Fruit fly (Drosophila melanogaster) whole organism, embryonic: ENCODE results near the gene chic.

Experiments
- BEAF-32 ChIP-seq: fragments of 200-800 bp; sonication (Bioruptor generic); optimal IDR thresholded peaks from 3 replicates; lab custom pipeline; 2017; ENCODE audit warnings: missing biosample characterization, missing genetic modification characterization, mild to moderate bottlenecking, moderate library complexity, missing genetic modification reagents
- CG10267 ChIP-seq: fragments of 200-800 bp; sonication (Bioruptor generic); optimal IDR thresholded peaks from 2 replicates; lab custom pipeline; 2018; ENCODE audit warnings: missing biosample characterization, mild to moderate bottlenecking, missing genetic modification characterization, moderate library complexity
- CG10565 ChIP-seq: fragments of 200-800 bp; sonication (Bioruptor generic); optimal IDR thresholded peaks from 3 replicates; lab custom pipeline; 2016; ENCODE audit warnings: missing biosample characterization, mild to moderate bottlenecking, missing genetic modification characterization
- CG11723 ChIP-seq: fragments of 200-800 bp; sonication (Bioruptor generic); optimal IDR thresholded peaks from 2 replicates; lab custom pipeline; 2017; ENCODE audit warnings: missing biosample characterization, mild to moderate bottlenecking, missing genetic modification characterization
- CG12236 ChIP-seq: fragments of 200-800 bp; sonication (Bioruptor generic); optimal IDR thresholded peaks from 2 replicates; lab custom pipeline; 2016; ENCODE audit warnings: missing biosample characterization, missing genetic modification characterization
- CG1529 ChIP-seq: fragments of 200-800 bp; sonication (Bioruptor generic); optimal IDR thresholded peaks from 3 replicates; lab custom pipeline; 2018; ENCODE audit warnings: missing biosample characterization, missing genetic modification characterization
- CG15479 ChIP-seq: fragments of 200-800 bp; sonication (Bioruptor generic); optimal IDR thresholded peaks from 3 replicates; lab custom pipeline; 2019; ENCODE audit warnings: missing biosample characterization, mild to moderate bottlenecking, missing genetic modification characterization, moderate library complexity
- CG1602 ChIP-seq: fragments of 200-800 bp; sonication (Bioruptor generic); optimal IDR thresholded peaks from 3 replicates; lab custom pipeline; 2016; ENCODE audit warnings: missing biosample characterization, missing genetic modification characterization
- CG16779 ChIP-seq: fragments of 200-800 bp; sonication (Bioruptor generic); IDR thresholded peaks from 2 replicates; pipeline ENCODE4 v1.3.6; 2022; ENCODE audit warnings: missing biosample characterization, missing genetic modification characterization
- CG17829 ChIP-seq: fragments of 200-800 bp; optimal IDR thresholded peaks from 2 replicates; lab custom pipeline; 2019; ENCODE audit warnings: missing biosample characterization, mild to moderate bottlenecking, missing genetic modification characterization, moderate library complexity
- CG18011 ChIP-seq: fragments of 200-800 bp; sonication (Bioruptor generic); optimal IDR thresholded peaks from 2 replicates; lab custom pipeline; 2017; ENCODE audit warnings: missing biosample characterization, missing genetic modification characterization, mild to moderate bottlenecking, moderate library complexity, missing genotype
- CG34376 ChIP-seq: fragments of 200-800 bp; sonication (Bioruptor generic); optimal IDR thresholded peaks from 2 replicates; lab custom pipeline; 2018; ENCODE audit warnings: missing biosample characterization, mild to moderate bottlenecking, missing genetic modification characterization
- CG3995 ChIP-seq: fragments of 200-800 bp; sonication (Bioruptor generic); optimal IDR thresholded peaks from 3 replicates; lab custom pipeline; 2016; ENCODE audit warnings: missing biosample characterization, missing genetic modification characterization
- CG4282 ChIP-seq: fragments of 200-800 bp; sonication (Bioruptor generic); optimal IDR thresholded peaks from 2 replicates; lab custom pipeline; 2016; ENCODE audit warnings: missing biosample characterization, missing genetic modification characterization
- CG4424 ChIP-seq: fragments of 200-800 bp; sonication (Bioruptor generic); optimal IDR thresholded peaks from 3 replicates; lab custom pipeline; 2016; ENCODE audit warnings: missing biosample characterization, missing genetic modification characterization
- CG4820 ChIP-seq: fragments of 200-800 bp; sonication (Bioruptor generic); optimal IDR thresholded peaks from 3 replicates; lab custom pipeline; 2016; ENCODE audit warnings: missing biosample characterization, missing genetic modification characterization
- CG6272 ChIP-seq: fragments of 200-800 bp; sonication (Bioruptor generic); IDR thresholded peaks from 2 replicates; pipeline ENCODE4 v1.3.6; 2022; ENCODE audit warnings: missing biosample characterization, missing genetic modification characterization
- CG6689 ChIP-seq: fragments of 200-800 bp; sonication (Bioruptor generic); IDR thresholded peaks from 2 replicates; pipeline ENCODE4 v1.3.6; 2022; ENCODE audit warnings: missing biosample characterization, missing genetic modification characterization
- CG7556 ChIP-seq: fragments of 200-800 bp; sonication (Bioruptor generic); optimal IDR thresholded peaks from 2 replicates; lab custom pipeline; 2017; ENCODE audit warnings: missing biosample characterization, mild to moderate bottlenecking, missing genetic modification characterization
- CHES-1-like ChIP-seq: fragments of 200-800 bp; sonication (Bioruptor generic); optimal IDR thresholded peaks from 2 replicates; lab custom pipeline; 2016; ENCODE audit warnings: missing biosample characterization, missing genetic modification characterization
- CTCF ChIP-seq: fragments of 200-800 bp; sonication (Bioruptor generic); optimal IDR thresholded peaks from 2 replicates; lab custom pipeline; 2017; ENCODE audit warnings: missing biosample characterization, mild to moderate bottlenecking, missing genetic modification characterization, moderate library complexity
- CkIIα-i1 ChIP-seq: fragments of 200-800 bp; sonication (Bioruptor generic); IDR thresholded peaks from 2 replicates; pipeline ENCODE4 v1.3.6; 2022; ENCODE audit warnings: missing biosample characterization, missing genetic modification characterization
- D ChIP-seq, 2 experiments: fragments of 200-800 bp in 1 of 2; fragments of >200 bp in 1 of 2; sonication (Bioruptor generic) in 1 of 2; optimal IDR thresholded peaks; 2 replicates in 1 of 2; 3 replicates in 1 of 2; lab custom pipeline; 2017; ENCODE audit warnings: mild to moderate bottlenecking in 1 of 2, missing biosample characterization in 1 of 2, missing genetic modification characterization in 1 of 2, missing genetic modification reagents in 1 of 2
- Drgx ChIP-seq: fragments of 200-800 bp; sonication (Bioruptor generic); IDR thresholded peaks from 2 replicates; pipeline ENCODE4 v1.3.6; 2022; ENCODE audit warnings: missing biosample characterization, missing genetic modification characterization
- Fer3 ChIP-seq: fragments of 200-800 bp; sonication (Bioruptor generic); optimal IDR thresholded peaks from 2 replicates; lab custom pipeline; 2018; ENCODE audit warnings: missing biosample characterization, mild to moderate bottlenecking, missing genetic modification characterization, moderate library complexity
- HLH54F ChIP-seq: fragments of 200-800 bp; sonication (Bioruptor generic); optimal IDR thresholded peaks from 3 replicates; lab custom pipeline; 2016; ENCODE audit warnings: missing biosample characterization, missing genetic modification characterization
- Hey ChIP-seq: fragments of 200-800 bp; sonication (Bioruptor generic); optimal IDR thresholded peaks from 3 replicates; lab custom pipeline; 2018; ENCODE audit warnings: missing biosample characterization, mild to moderate bottlenecking, missing genetic modification characterization
- Hr39 ChIP-seq: fragments of >200 bp; optimal IDR thresholded peaks from 2 replicates; lab custom pipeline; 2017
- Med ChIP-seq: fragments of 200-800 bp; sonication (Bioruptor generic); peaks from one replicate; lab custom pipeline; 2016; ENCODE audit warnings: missing biosample characterization, missing genetic modification characterization, mild to moderate bottlenecking, inconsistent platforms, moderate library complexity
- NC2β ChIP-seq: fragments of 200-800 bp; sonication (Bioruptor generic); optimal IDR thresholded peaks from 2 replicates; lab custom pipeline; 2016; ENCODE audit warnings: missing biosample characterization, missing genetic modification characterization
- Pdp1 ChIP-seq, 2 experiments: fragments of 200-800 bp; sonication (Bioruptor generic); optimal IDR thresholded peaks; 3 replicates each; lab custom pipeline; 2016; ENCODE audit warnings: missing biosample characterization in 2 of 2, missing genetic modification characterization in 2 of 2, mild to moderate bottlenecking in 1 of 2, moderate library complexity in 1 of 2
- cg ChIP-seq: fragments of 200-800 bp; sonication (Bioruptor generic); optimal IDR thresholded peaks from 3 replicates; lab custom pipeline; 2019; ENCODE audit warnings: missing biosample characterization, mild to moderate bottlenecking, missing genetic modification characterization, moderate library complexity
- dm ChIP-seq: fragments of 200-800 bp; sonication (Bioruptor generic); optimal IDR thresholded peaks from 3 replicates; lab custom pipeline; 2016; ENCODE audit warnings: missing biosample characterization, missing genetic modification characterization
- exex ChIP-seq: fragments of 200-800 bp; sonication (Bioruptor generic); optimal IDR thresholded peaks from 4 replicates; lab custom pipeline; 2018; ENCODE audit warnings: missing biosample characterization, mild to moderate bottlenecking, missing genetic modification characterization, moderate library complexity
- gsb-n ChIP-seq: fragments of 200-800 bp; sonication (Bioruptor generic); optimal IDR thresholded peaks from 3 replicates; lab custom pipeline; 2018; ENCODE audit warnings: missing biosample characterization, mild to moderate bottlenecking, missing genetic modification characterization
- kay ChIP-seq: fragments of 200-800 bp; sonication (Bioruptor generic); optimal IDR thresholded peaks from 2 replicates; lab custom pipeline; 2016; ENCODE audit warnings: missing biosample characterization, missing genetic modification characterization
- mirr ChIP-seq: fragments of 200-800 bp; sonication (Bioruptor generic); optimal IDR thresholded peaks from 3 replicates; lab custom pipeline; 2018; ENCODE audit warnings: missing biosample characterization, mild to moderate bottlenecking, missing genetic modification characterization
- pb ChIP-seq: fragments of 200-800 bp; sonication (Bioruptor generic); optimal IDR thresholded peaks from 3 replicates; lab custom pipeline; 2016; ENCODE audit warnings: missing biosample characterization, missing genetic modification characterization
- pros ChIP-seq: fragments of 200-800 bp; sonication (Bioruptor generic); optimal IDR thresholded peaks from 3 replicates; lab custom pipeline; 2019; ENCODE audit warnings: missing biosample characterization, mild to moderate bottlenecking, missing genetic modification characterization, moderate library complexity
- so ChIP-seq: fragments of 200-800 bp; sonication (Bioruptor generic); IDR thresholded peaks from 3 replicates; pipeline ENCODE4 v1.3.6; 2022; ENCODE audit warnings: missing biosample characterization, missing genetic modification characterization
- stwl ChIP-seq: fragments of 200-800 bp; sonication (Bioruptor generic); optimal IDR thresholded peaks from 3 replicates; lab custom pipeline; 2018; ENCODE audit warnings: missing biosample characterization, mild to moderate bottlenecking, missing genetic modification characterization, moderate library complexity
- sug ChIP-seq: fragments of 200-800 bp; optimal IDR thresholded peaks from 2 replicates; lab custom pipeline; 2019; ENCODE audit warnings: missing biosample characterization, mild to moderate bottlenecking, missing genetic modification characterization, moderate library complexity
- tio ChIP-seq: fragments of 200-800 bp; sonication (Bioruptor generic); optimal IDR thresholded peaks from 2 replicates; lab custom pipeline; 2017; ENCODE audit warnings: missing biosample characterization, missing genetic modification characterization, inconsistent platforms
- toy ChIP-seq: fragments of 200-800 bp; sonication (Bioruptor generic); IDR thresholded peaks from 2 replicates; pipeline ENCODE4 v1.3.6; 2022; ENCODE audit warnings: missing biosample characterization, missing genetic modification characterization
- vvl ChIP-seq: fragments of 200-800 bp; sonication (Bioruptor generic); IDR thresholded peaks from 2 replicates; pipeline ENCODE4 v1.3.6; 2022; ENCODE audit warnings: missing biosample characterization, missing genetic modification characterization
- wor ChIP-seq: fragments of 200-800 bp; sonication (Bioruptor generic); IDR thresholded peaks from 2 replicates; pipeline ENCODE4 v1.3.6; 2022; ENCODE audit warnings: missing biosample characterization, missing genetic modification characterization
- zfh2 ChIP-seq: fragments of 200-800 bp; sonication (Bioruptor generic); optimal IDR thresholded peaks from 2 replicates; lab custom pipeline; 2016; ENCODE audit warnings: missing biosample characterization, missing genetic modification characterization

The chic gene

DNA sequence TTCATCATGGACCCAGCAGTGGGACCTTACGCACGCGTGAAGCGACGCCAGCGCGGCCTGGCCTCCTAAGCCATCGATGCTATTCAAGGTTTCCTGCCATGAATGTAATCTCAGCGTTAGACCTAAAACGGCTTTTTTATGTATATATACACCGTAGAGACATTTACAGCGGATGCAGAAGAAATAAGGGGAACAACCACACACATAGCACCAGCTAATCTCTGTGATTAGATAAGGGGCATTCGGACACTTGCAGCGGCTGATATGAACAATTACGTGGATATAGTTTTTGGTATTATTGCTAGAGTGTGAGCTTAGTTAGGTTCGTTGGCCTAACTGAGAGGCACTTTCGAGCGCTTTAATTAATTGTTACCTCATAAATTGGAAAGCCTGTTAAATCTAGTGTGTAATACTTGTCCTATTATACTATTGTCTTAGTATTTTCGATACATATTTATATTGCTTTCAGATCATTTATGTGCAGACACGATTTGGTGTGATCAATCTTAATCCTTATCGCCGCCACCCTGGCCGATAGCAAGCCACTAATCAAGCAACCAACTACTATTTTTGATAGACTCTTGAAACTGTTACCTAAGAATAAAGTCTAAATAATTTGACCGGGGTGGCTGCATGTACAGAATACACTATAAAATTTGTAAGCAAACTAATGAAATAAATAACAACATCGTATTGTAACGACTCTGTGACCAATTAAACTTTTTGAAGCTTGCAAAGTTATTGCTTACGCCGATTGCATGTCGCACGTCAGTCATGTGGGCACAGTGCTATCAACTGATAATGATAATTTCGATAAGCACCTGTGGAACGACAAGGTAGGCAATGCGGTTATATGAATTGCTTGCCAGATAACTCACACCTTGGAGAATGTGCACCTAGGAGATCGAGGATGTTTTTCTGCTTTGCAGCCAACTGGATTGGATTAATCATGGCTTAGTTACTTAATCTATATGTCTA lies 7.6 kb upstream of the chic start (continued):
- TF ChIP-seq Hey (peak; percentile 98), so (no peak), zfh2 (GFP tag; lab: Kevin White, UChicago) (no peak), tio (GFP tag; lab: Kevin White, UChicago) (no peak), CG34376 (GFP tag; lab: Kevin White, UChicago) (peak; percentile 36), wor (no peak)

- TF ChIP-seq CG34376 (GFP tag; lab: Kevin White, UChicago) (peak; percentile 75), Drgx (GFP tag; lab: Robert Waterston, UW) (no peak), CG4282 (GFP tag; lab: Kevin White, UChicago) (peak; percentile 15), pb (GFP tag; lab: Kevin White, UChicago) (no peak), pros (GFP tag; lab: Kevin White, UChicago) (peak; percentile 1), CG10267 (tag; lab: Kevin White, UChicago) (peak; percentile 73), gsb-n (tag; lab: Kevin White, UChicago) (peak; percentile 72), CG3995 (GFP tag; lab: Kevin White, UChicago) (peak; percentile 85), CG1529 (GFP tag; lab: Kevin White, UChicago) (peak; percentile 86), HLH54F (no peak), mirr (peak; percentile 31), cg (GFP tag; lab: Kevin White, UChicago) (peak; percentile 21), Med (GFP tag; lab: Kevin White, UChicago) (peak; percentile 51), CG15479 (GFP tag; lab: Kevin White, UChicago) (peak; percentile 4), kay (GFP tag; lab: Kevin White, UChicago) (peak; percentile 28), stwl (tag; lab: Kevin White, UChicago) (peak; percentile 30), CG16779 (GFP tag; lab: Robert Waterston, UW) (no peak), CG10565 (GFP tag; lab: Kevin White, UChicago) (no peak), dm (GFP tag; lab: Kevin White, UChicago) (no peak), NC2β (GFP tag; lab: Kevin White, UChicago) (no peak), Pdp1 (GFP tag; optimal IDR thresholded peaks at IDR 0.05; lab: Kevin White, UChicago) (peak in 1 of 2 experiments; percentile 47), BEAF-32 (GFP tag; lab: Kevin White, UChicago) (no peak), sug (peak; percentile 27), Hey (peak; percentile 40), exex (tag; lab: Kevin White, UChicago) (peak; percentile 87), CG18011 (peak; percentile 32)
These were observed 6.1 kb upstream of the chic start for dm6 chr2L:5986940-5987339.

DNA sequence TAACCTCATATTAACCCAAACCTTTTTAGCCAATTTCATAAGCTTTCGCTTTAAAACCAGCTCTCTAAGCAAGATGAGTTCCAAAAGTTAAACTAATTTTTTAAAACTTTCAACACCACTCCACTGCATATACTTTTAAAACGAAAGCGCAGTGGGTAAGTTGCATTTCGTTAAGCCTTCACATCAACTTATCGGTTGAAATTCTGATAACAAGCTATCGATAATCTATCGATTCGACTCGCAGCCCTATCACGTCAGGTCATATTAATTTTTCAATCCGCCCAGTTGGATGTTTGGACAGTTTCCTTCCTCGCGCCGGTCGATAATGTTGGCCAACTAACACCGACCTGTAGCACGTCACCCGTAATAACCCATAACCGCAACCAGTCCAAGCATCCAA lies 5.3 kb upstream of the chic start, which contains the start of gene ifc:
Gene ifc (plus strand): TSS at position 255 of the 400 bp plus-strand sequence.
- TF ChIP-seq CG4820 (GFP tag; lab: Kevin White, UChicago) (peak; percentile 33), CG12236 (GFP tag; lab: Kevin White, UChicago) (no peak), CG11723 (GFP tag; lab: Kevin White, UChicago) (peak; percentile 7), vvl (GFP tag; lab: Robert Waterston, UW) (no peak), CHES-1-like (GFP tag; lab: Kevin White, UChicago) (peak; percentile 76), toy (no peak), Hr39 (no peak), Fer3 (peak; percentile 64), CG7556 (no peak), CTCF (GFP tag; lab: Kevin White, UChicago) (peak; percentile 20), CkIIα-i1 (no peak), CG6689 (GFP tag; lab: Robert Waterston, UW) (no peak), D (optimal IDR thresholded peaks at IDR 0.05; lab: Kevin White, UChicago) (no peak), D (GFP tag; optimal IDR thresholded peaks at IDR 0.05; lab: Kevin White, UChicago) (no peak), CG6272 (GFP tag; lab: Robert Waterston, UW) (0 out of 2 replicates have a peak, but pooled peaks have one; percentile 13), CG4424 (peak; percentile 51), CG1602 (GFP tag; lab: Kevin White, UChicago) (peak; percentile 59), CG10565 (GFP tag; lab: Kevin White, UChicago) (no peak), CG17829 (tag; lab: Kevin White, UChicago) (peak; percentile 82)
